Worm (Caenorhabditis elegans) whole organism, L2 larva: ENCODE results near the gene F20C5.7.

Source experiments
- aly-2 ChIP-seq: fragments of 150-350 bp; optimal IDR thresholded peaks from 2 replicates; lab custom pipeline; 2014; ENCODE audit warnings: missing biosample characterization, missing genetic modification characterization
- ceh-16 ChIP-seq: fragments of 150-350 bp; optimal IDR thresholded peaks from 2 replicates; lab custom pipeline; 2014; ENCODE audit warnings: missing biosample characterization, missing genetic modification characterization
- ceh-82 ChIP-seq: fragments of 150-350 bp; optimal IDR thresholded peaks from 2 replicates; lab custom pipeline; 2014; ENCODE audit warnings: missing biosample characterization, missing genetic modification characterization
- dmd-4 ChIP-seq: sonication (generic microtip); optimal IDR thresholded peaks from 2 replicates; lab custom pipeline; 2017; ENCODE audit warnings: missing biosample characterization, missing genetic modification characterization
- nhr-25 ChIP-seq: fragments of 150-350 bp; sonication (generic microtip); optimal IDR thresholded peaks from 3 replicates; lab custom pipeline; 2014; ENCODE audit warnings: missing biosample characterization, missing genetic modification characterization
- unc-39 ChIP-seq: fragments of 150-350 bp; optimal IDR thresholded peaks from 2 replicates; lab custom pipeline; 2014; ENCODE audit warnings: missing biosample characterization, missing genetic modification characterization
- unc-62 ChIP-seq: fragments of 150-350 bp; optimal IDR thresholded peaks from 2 replicates; lab custom pipeline; 2014; ENCODE audit warnings: missing biosample characterization, missing genetic modification reagents, missing genetic modification characterization

- no peak for TF ChIP-seq dmd-4 (tag; lab: Kevin White, UChicago)
- peak; percentile 97 for TF ChIP-seq ceh-16 (tag; lab: Kevin White, UChicago)
- TF ChIP-seq unc-62 (GFP tag; lab: Kevin White, UChicago): peak; percentile 45
- no peak for TF ChIP-seq aly-2
- peak; percentile 29 for TF ChIP-seq unc-39 (tag; lab: Kevin White, UChicago)
- TF ChIP-seq nhr-25 (tag; lab: Kevin White, UChicago): peak; percentile 89
- no peak for TF ChIP-seq ceh-82 (tag; lab: Kevin White, UChicago)
These were observed 49.6 kb upstream of the F20C5.7 start for ce11 chrIV:8794895-8795665.
